Worm (Caenorhabditis elegans) whole organism, L2 larva: Measurements from ENCODE around the gene npp-10.

ENCODE experiments used
- C34F6.9 ChIP-seq: fragments of 150-350 bp; optimal IDR thresholded peaks from 2 replicates; lab custom pipeline; 2014; ENCODE audit warnings: missing biosample characterization, missing genetic modification characterization
- F13H6.1 ChIP-seq: sonication (generic microtip); optimal IDR thresholded peaks from 2 replicates; lab custom pipeline; 2016; ENCODE audit warnings: missing genetic modification characterization, missing compliant biosample characterization
- R02D3.7 ChIP-seq: fragments of 150-350 bp; optimal IDR thresholded peaks from 2 replicates; lab custom pipeline; 2014; ENCODE audit warnings: missing biosample characterization, missing genetic modification characterization
- Y55F3AM.14 ChIP-seq: fragments of 200-800 bp; sonication (Bioruptor generic); optimal IDR thresholded peaks from 2 replicates; lab custom pipeline; 2018; ENCODE audit warnings: mild to moderate bottlenecking, missing genetic modification characterization, missing compliant biosample characterization
- ZK546.5 ChIP-seq: sonication (generic microtip); optimal IDR thresholded peaks from 2 replicates; lab custom pipeline; 2017; ENCODE audit warnings: missing biosample characterization, missing genetic modification characterization
- alr-1 ChIP-seq: fragments of 150-350 bp; optimal IDR thresholded peaks from 2 replicates; lab custom pipeline; 2014; ENCODE audit warnings: missing biosample characterization, missing genetic modification characterization
- ama-1 ChIP-seq: fragments of 150-350 bp; optimal IDR thresholded peaks from 2 replicates; lab custom pipeline; 2018; ENCODE audit warnings: inconsistent platforms
- blmp-1 ChIP-seq: sonication (generic microtip); optimal IDR thresholded peaks from 2 replicates; lab custom pipeline; 2017; ENCODE audit warnings: missing genetic modification characterization, mild to moderate bottlenecking, missing compliant biosample characterization, antibody characterized with exemption, moderate library complexity; ENCODE audit not compliant: insufficient read depth
- ceh-82 ChIP-seq: fragments of 150-350 bp; optimal IDR thresholded peaks from 2 replicates; lab custom pipeline; 2014; ENCODE audit warnings: missing biosample characterization, missing genetic modification characterization
- crh-2 ChIP-seq: sonication (generic microtip); optimal IDR thresholded peaks from 2 replicates; lab custom pipeline; 2017; ENCODE audit warnings: missing biosample characterization, missing genetic modification characterization
- dmd-4 ChIP-seq: sonication (generic microtip); optimal IDR thresholded peaks from 2 replicates; lab custom pipeline; 2017; ENCODE audit warnings: missing biosample characterization, missing genetic modification characterization
- egl-27 ChIP-seq: sonication (generic microtip); optimal IDR thresholded peaks from 3 replicates; lab custom pipeline; 2017; ENCODE audit warnings: missing biosample characterization, missing genetic modification reagents, missing genetic modification characterization
- elt-3 ChIP-seq: sonication (generic microtip); optimal IDR thresholded peaks from 2 replicates; lab custom pipeline; 2017; ENCODE audit warnings: missing biosample characterization, missing genetic modification characterization
- fos-1 ChIP-seq: fragments of 150-350 bp; optimal IDR thresholded peaks from 2 replicates; lab custom pipeline; 2014; ENCODE audit warnings: missing biosample characterization, missing genetic modification characterization
- gmeb-1 ChIP-seq: fragments of 150-350 bp; optimal IDR thresholded peaks from 2 replicates; lab custom pipeline; 2014; ENCODE audit warnings: missing biosample characterization, missing genetic modification characterization
- lin-11 ChIP-seq: fragments of 150-350 bp; sonication (generic microtip); optimal IDR thresholded peaks from 2 replicates; lab custom pipeline; 2014; ENCODE audit warnings: missing biosample characterization, missing genetic modification characterization, inconsistent platforms, mixed read lengths
- lin-13 ChIP-seq: fragments of 150-350 bp; optimal IDR thresholded peaks from 2 replicates; lab custom pipeline; 2014; ENCODE audit warnings: missing biosample characterization, missing genetic modification reagents, missing genetic modification characterization
- lin-39 ChIP-seq: fragments of 150-350 bp; optimal IDR thresholded peaks from 2 replicates; lab custom pipeline; 2014; ENCODE audit warnings: missing biosample characterization, missing genetic modification reagents, missing genetic modification characterization
- lsy-2 ChIP-seq, 2 experiments: fragments of 150-350 bp in 1 of 2; sonication (generic microtip) in 1 of 2; optimal IDR thresholded peaks; 2 replicates each; lab custom pipeline; 2014 to 2017; ENCODE audit warnings: missing biosample characterization in 2 of 2, missing genetic modification characterization in 2 of 2
- mab-5 ChIP-seq: fragments of 150-350 bp; optimal IDR thresholded peaks from 2 replicates; lab custom pipeline; 2014; ENCODE audit warnings: missing biosample characterization, missing genetic modification characterization
- mbf-1 ChIP-seq: sonication (generic microtip); optimal IDR thresholded peaks from 2 replicates; lab custom pipeline; 2017; ENCODE audit warnings: missing biosample characterization, missing genetic modification characterization
- nhr-10 ChIP-seq: sonication (generic microtip); optimal IDR thresholded peaks from 2 replicates; lab custom pipeline; 2017; ENCODE audit warnings: missing biosample characterization, missing genetic modification characterization
- nhr-11 ChIP-seq: fragments of 150-350 bp; optimal IDR thresholded peaks from 2 replicates; lab custom pipeline; 2014; ENCODE audit warnings: missing biosample characterization, missing genetic modification characterization
- nhr-12 ChIP-seq: fragments of 150-350 bp; optimal IDR thresholded peaks from 2 replicates; lab custom pipeline; 2014; ENCODE audit warnings: missing biosample characterization, missing genetic modification characterization
- nhr-129 ChIP-seq: fragments of 150-350 bp; optimal IDR thresholded peaks from 2 replicates; lab custom pipeline; 2014; ENCODE audit warnings: missing biosample characterization, missing genetic modification characterization
- nhr-21 ChIP-seq: fragments of 150-350 bp; optimal IDR thresholded peaks from 2 replicates; lab custom pipeline; 2014; ENCODE audit warnings: missing biosample characterization, missing genetic modification characterization
- nhr-237 ChIP-seq: fragments of 150-350 bp; optimal IDR thresholded peaks from 2 replicates; lab custom pipeline; 2014; ENCODE audit warnings: missing biosample characterization, missing genetic modification characterization
- nhr-25 ChIP-seq: fragments of 150-350 bp; sonication (generic microtip); optimal IDR thresholded peaks from 3 replicates; lab custom pipeline; 2014; ENCODE audit warnings: missing biosample characterization, missing genetic modification characterization
- peb-1 ChIP-seq: fragments of 150-350 bp; optimal IDR thresholded peaks from 2 replicates; lab custom pipeline; 2014; ENCODE audit warnings: missing biosample characterization, missing genetic modification characterization
- skn-1 ChIP-seq: sonication (generic microtip); optimal IDR thresholded peaks from 2 replicates; lab custom pipeline; 2017; ENCODE audit warnings: missing biosample characterization, missing genetic modification characterization
- sma-3 ChIP-seq: sonication (generic microtip); optimal IDR thresholded peaks from 2 replicates; lab custom pipeline; 2016; ENCODE audit warnings: missing genetic modification reagents, missing genetic modification characterization, missing compliant biosample characterization
- sma-9 ChIP-seq, 2 experiments: fragments of 150-350 bp in 1 of 2; sonication (generic microtip) in 1 of 2; optimal IDR thresholded peaks; 2 replicates each; lab custom pipeline; 2014 to 2016; ENCODE audit warnings: missing genetic modification characterization in 2 of 2, mild to moderate bottlenecking in 1 of 2, missing biosample characterization in 1 of 2, missing compliant biosample characterization in 1 of 2, missing genetic modification reagents in 1 of 2, moderate library complexity in 1 of 2
- unc-39 ChIP-seq: fragments of 150-350 bp; optimal IDR thresholded peaks from 2 replicates; lab custom pipeline; 2014; ENCODE audit warnings: missing biosample characterization, missing genetic modification characterization
- unc-55 ChIP-seq: fragments of 150-350 bp; sonication (generic microtip); optimal IDR thresholded peaks from 3 replicates; lab custom pipeline; 2014; ENCODE audit warnings: missing biosample characterization, missing genetic modification reagents, missing genetic modification characterization
- zag-1 ChIP-seq: fragments of 150-350 bp; optimal IDR thresholded peaks from 2 replicates; lab custom pipeline; 2014; ENCODE audit warnings: missing biosample characterization, missing genetic modification characterization

Gene npp-10

ce11 chrIII:5998640-5999039 lies 20.7 kb downstream of the npp-10 start:
- no peak for TF ChIP-seq peb-1
- no peak for TF ChIP-seq lsy-2 (tag; optimal IDR thresholded peaks at IDR 0.05; lab: Kevin White, UChicago)
- TF ChIP-seq ZK546.5, result no peak
- no peak for TF ChIP-seq ama-1
- no peak for TF ChIP-seq nhr-129 (tag; lab: Kevin White, UChicago)
- no peak for TF ChIP-seq nhr-21 (tag; lab: Kevin White, UChicago)
- no peak for TF ChIP-seq nhr-25 (tag; lab: Kevin White, UChicago)
- TF ChIP-seq nhr-11 (tag; lab: Kevin White, UChicago), result no peak
- TF ChIP-seq nhr-12 (tag; lab: Kevin White, UChicago), result no peak
- no peak for TF ChIP-seq ceh-82 (tag; lab: Kevin White, UChicago)
- TF ChIP-seq R02D3.7, result no peak

DNA sequence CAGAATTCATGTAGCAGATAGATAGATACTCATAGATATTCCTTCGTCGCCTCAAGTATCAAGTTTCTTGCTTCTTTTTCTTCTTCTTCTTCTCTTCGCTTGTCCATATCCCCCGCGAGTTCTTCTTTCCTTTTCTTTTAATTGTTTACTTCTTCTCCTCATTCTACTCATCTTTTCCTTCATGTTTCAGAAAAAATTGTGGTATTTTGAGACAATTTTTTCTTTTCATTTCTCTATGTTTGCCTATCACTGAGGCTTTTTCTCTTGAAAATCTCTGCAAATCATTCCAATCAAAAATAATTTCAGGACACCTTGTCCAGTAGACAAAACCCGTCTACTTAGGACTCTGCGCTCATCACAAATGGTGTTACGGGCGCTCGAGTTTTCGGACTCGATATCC lies 26.4 kb downstream of the npp-10 start, which contains the start of gene T04C9.1:
Gene T04C9.1 (plus strand): TSS at position 301 of the 400 bp plus-strand sequence.
- TF ChIP-seq unc-55 (GFP tag; lab: Kevin White, UChicago) (peak; percentile 0), lin-39 (no peak), Y55F3AM.14 (GFP tag; lab: Kevin White, UChicago) (no peak), dmd-4 (tag; lab: Kevin White, UChicago) (no peak), ama-1 (no peak)

DNA sequence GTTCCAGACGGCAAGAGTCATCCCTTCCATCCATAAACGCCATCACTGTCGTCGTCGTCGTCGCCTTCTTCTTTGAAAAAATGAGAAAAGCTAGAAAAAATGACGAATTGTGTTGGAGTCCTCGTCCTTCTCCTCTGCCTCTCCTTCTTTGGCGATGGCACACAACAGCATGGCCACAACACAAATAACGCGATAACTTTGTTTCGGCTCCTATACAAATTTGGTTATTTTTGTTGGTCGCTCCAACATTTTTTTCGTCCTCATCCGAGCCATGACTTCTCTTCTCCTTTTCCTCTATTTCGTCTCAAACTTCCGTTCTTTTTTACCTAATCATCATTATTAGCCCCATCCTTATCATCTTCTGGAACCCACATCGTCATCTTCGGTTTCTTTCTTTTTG lies 27.3 kb downstream of the npp-10 start:
- TF ChIP-seq egl-27 (tag; lab: Kevin White, UChicago), result no peak
- TF ChIP-seq lsy-2 (tag; optimal IDR thresholded peaks at IDR 0.05; lab: Kevin White, UChicago), result peak in 1 of 2 experiments; percentile 12
- no peak for TF ChIP-seq mbf-1
- TF ChIP-seq nhr-10 (tag; lab: Kevin White, UChicago), result no peak
- no peak for TF ChIP-seq peb-1
- TF ChIP-seq C34F6.9 (tag; lab: Kevin White, UChicago), result no peak
- TF ChIP-seq zag-1 (tag; lab: Kevin White, UChicago), result no peak
- no peak for TF ChIP-seq lin-11
- no peak for TF ChIP-seq F13H6.1 (tag; lab: Kevin White, UChicago)
- TF ChIP-seq sma-9 (GFP tag; optimal IDR thresholded peaks at IDR 0.05; lab: Kevin White, UChicago), result peak; percentile 13
- TF ChIP-seq sma-9 (tag; optimal IDR thresholded peaks at IDR 0.05; lab: Kevin White, UChicago), result no peak
- TF ChIP-seq unc-55 (GFP tag; lab: Kevin White, UChicago), result peak; percentile 2
- TF ChIP-seq, all 48 proteins: peak for 3

ce11 chrIII:5991142-5991930 lies 28.0 kb downstream of the npp-10 start, which contains the start of gene T04C9.2:
Gene T04C9.2 (plus strand): TSS chrIII:5991880.
- TF ChIP-seq alr-1 (tag; lab: Kevin White, UChicago) (no peak), skn-1 (tag; lab: Kevin White, UChicago) (no peak), F13H6.1 (tag; lab: Kevin White, UChicago) (no peak), lin-11 (no peak), Y55F3AM.14 (GFP tag; lab: Kevin White, UChicago) (peak; percentile 13), nhr-21 (tag; lab: Kevin White, UChicago) (no peak), crh-2 (no peak), zag-1 (tag; lab: Kevin White, UChicago) (peak; percentile 22), gmeb-1 (no peak), mab-5 (tag; lab: Kevin White, UChicago) (peak; percentile 86), sma-3 (GFP tag; lab: Kevin White, UChicago) (no peak), nhr-12 (tag; lab: Kevin White, UChicago) (no peak), dmd-4 (tag; lab: Kevin White, UChicago) (no peak), nhr-129 (tag; lab: Kevin White, UChicago) (peak; percentile 6), nhr-237 (no peak), blmp-1 (no peak), lsy-2 (tag; optimal IDR thresholded peaks at IDR 0.05; lab: Kevin White, UChicago) (no peak), elt-3 (tag; lab: Kevin White, UChicago) (no peak), sma-9 (GFP tag; optimal IDR thresholded peaks at IDR 0.05; lab: Kevin White, UChicago) (no peak), sma-9 (tag; optimal IDR thresholded peaks at IDR 0.05; lab: Kevin White, UChicago) (no peak), unc-39 (tag; lab: Kevin White, UChicago) (no peak), ceh-82 (tag; lab: Kevin White, UChicago) (no peak), fos-1 (tag; lab: Kevin White, UChicago) (no peak), unc-55 (GFP tag; lab: Kevin White, UChicago) (peak; percentile 22), lin-13 (GFP tag; lab: Kevin White, UChicago) (no peak)
